Fruit fly (Drosophila melanogaster) whole organism, prepupa: ENCODE results near the gene CG13465.

Source experiments
- CG10631 ChIP-seq: fragments of 200-800 bp; sonication (Bioruptor generic); optimal IDR thresholded peaks from 2 replicates; lab custom pipeline; 2016; ENCODE audit warnings: missing biosample characterization, missing genetic modification characterization
- CG11294 ChIP-seq: fragments of 200-800 bp; sonication (Bioruptor generic); IDR thresholded peaks from 2 replicates; pipeline ENCODE4 v1.3.6; 2022; ENCODE audit warnings: missing biosample characterization, missing genetic modification characterization
- CG11762 ChIP-seq: fragments of 200-800 bp; sonication (Bioruptor generic); optimal IDR thresholded peaks from 3 replicates; lab custom pipeline; 2016; ENCODE audit warnings: missing biosample characterization, missing genetic modification characterization; ENCODE audit not compliant: insufficient read depth
- CG1621 ChIP-seq: fragments of 200-800 bp; sonication (Bioruptor generic); optimal IDR thresholded peaks from 3 replicates; lab custom pipeline; 2018; ENCODE audit warnings: missing biosample characterization, mild to moderate bottlenecking, missing genetic modification characterization
- CG16779 ChIP-seq: fragments of 200-800 bp; sonication (Bioruptor generic); optimal IDR thresholded peaks from 3 replicates; lab custom pipeline; 2017; ENCODE audit warnings: missing biosample characterization, mild to moderate bottlenecking, missing genetic modification characterization
- CG3032 ChIP-seq: fragments of 200-800 bp; optimal IDR thresholded peaks from 2 replicates; lab custom pipeline; 2019; ENCODE audit warnings: missing biosample characterization, mild to moderate bottlenecking, missing genetic modification characterization, moderate library complexity
- CG31627 ChIP-seq: fragments of 200-800 bp; sonication (Bioruptor generic); optimal IDR thresholded peaks from 3 replicates; lab custom pipeline; 2016; ENCODE audit warnings: missing biosample characterization, missing genetic modification characterization
- CG3919 ChIP-seq: fragments of 200-800 bp; sonication (Bioruptor generic); optimal IDR thresholded peaks from 3 replicates; lab custom pipeline; 2016; ENCODE audit warnings: missing biosample characterization, missing genetic modification characterization
- CG6163 ChIP-seq: fragments of 200-800 bp; sonication (Bioruptor generic); IDR thresholded peaks from 3 replicates; pipeline ENCODE4 v1.3.6; 2022; ENCODE audit warnings: missing biosample characterization, missing genetic modification characterization
- CG6276 ChIP-seq: fragments of 200-800 bp; sonication (Bioruptor generic); optimal IDR thresholded peaks from 2 replicates; lab custom pipeline; 2017; ENCODE audit warnings: missing biosample characterization, mild to moderate bottlenecking, missing genetic modification characterization
- CG6792 ChIP-seq: fragments of 200-800 bp; sonication (Bioruptor generic); optimal IDR thresholded peaks from 3 replicates; lab custom pipeline; 2016; ENCODE audit warnings: missing biosample characterization, missing genetic modification characterization
- CG6808 ChIP-seq: fragments of 200-800 bp; sonication (Bioruptor generic); optimal IDR thresholded peaks from 3 replicates; lab custom pipeline; 2017; ENCODE audit warnings: missing biosample characterization, missing genetic modification characterization, mild to moderate bottlenecking, moderate library complexity, missing genetic modification reagents
- CG6854 ChIP-seq: fragments of 200-800 bp; sonication (Bioruptor generic); optimal IDR thresholded peaks from 2 replicates; lab custom pipeline; 2017; ENCODE audit warnings: missing biosample characterization, mild to moderate bottlenecking, missing genetic modification characterization
- CG7368 ChIP-seq: fragments of 200-800 bp; sonication (Bioruptor generic); optimal IDR thresholded peaks from 3 replicates; lab custom pipeline; 2016; ENCODE audit warnings: missing biosample characterization, missing genetic modification characterization
- CG8119 ChIP-seq: fragments of 200-800 bp; sonication (Bioruptor generic); IDR thresholded peaks from 3 replicates; pipeline ENCODE4 v1.3.6; 2022; ENCODE audit warnings: missing biosample characterization, missing genetic modification characterization
- CG8632 ChIP-seq: fragments of 200-800 bp; sonication (Bioruptor generic); optimal IDR thresholded peaks from 3 replicates; lab custom pipeline; 2016; ENCODE audit warnings: missing biosample characterization, missing genetic modification characterization
- Eip75B ChIP-seq: fragments of 200-800 bp; sonication (Bioruptor generic); optimal IDR thresholded peaks from 3 replicates; lab custom pipeline; 2016; ENCODE audit warnings: missing biosample characterization, missing genetic modification characterization
- Eip93F ChIP-seq: fragments of 200-800 bp; sonication (Bioruptor generic); optimal IDR thresholded peaks from 2 replicates; lab custom pipeline; 2016; ENCODE audit warnings: missing biosample characterization, mild to moderate bottlenecking, missing genetic modification characterization
- Gug ChIP-seq: fragments of 200-800 bp; sonication (Bioruptor generic); IDR thresholded peaks from 2 replicates; pipeline ENCODE4 v1.3.6; 2022; ENCODE audit warnings: missing biosample characterization, missing genetic modification characterization
- Hr38 ChIP-seq: sonication (Bioruptor generic); optimal IDR thresholded peaks from 2 replicates; lab custom pipeline; 2016; ENCODE audit warnings: missing biosample characterization, missing genetic modification characterization
- Hr39 ChIP-seq: fragments of 200-800 bp; sonication (Bioruptor generic); optimal IDR thresholded peaks from 2 replicates; lab custom pipeline; 2016; ENCODE audit warnings: missing biosample characterization, missing genetic modification characterization
- Hr4 ChIP-seq: fragments of 200-800 bp; sonication (Bioruptor generic); optimal IDR thresholded peaks from 3 replicates; lab custom pipeline; 2016; ENCODE audit warnings: missing biosample characterization, missing genetic modification characterization
- Lpt ChIP-seq: fragments of 200-800 bp; sonication (Bioruptor generic); optimal IDR thresholded peaks from 3 replicates; lab custom pipeline; 2016; ENCODE audit warnings: missing biosample characterization, missing genetic modification characterization
- Met ChIP-seq: fragments of 200-800 bp; sonication (Bioruptor generic); optimal IDR thresholded peaks from 3 replicates; lab custom pipeline; 2016; ENCODE audit warnings: missing biosample characterization, missing genetic modification characterization
- OdsH ChIP-seq: fragments of 200-800 bp; sonication (Bioruptor generic); optimal IDR thresholded peaks from 3 replicates; lab custom pipeline; 2016; ENCODE audit warnings: missing biosample characterization, missing genetic modification characterization
- Sox102F ChIP-seq: fragments of 200-800 bp; sonication (Bioruptor generic); optimal IDR thresholded peaks from 2 replicates; lab custom pipeline; 2016; ENCODE audit warnings: missing biosample characterization, mild to moderate bottlenecking, missing genetic modification characterization
- Sox14 ChIP-seq: fragments of 200-800 bp; sonication (Bioruptor generic); optimal IDR thresholded peaks from 3 replicates; lab custom pipeline; 2016; ENCODE audit warnings: missing biosample characterization, missing genetic modification characterization
- Sox15 ChIP-seq: fragments of 200-800 bp; sonication (Bioruptor generic); optimal IDR thresholded peaks from 3 replicates; lab custom pipeline; 2016; ENCODE audit warnings: missing biosample characterization, missing genetic modification characterization
- acj6 ChIP-seq: fragments of 200-800 bp; sonication (Bioruptor generic); optimal IDR thresholded peaks from 3 replicates; lab custom pipeline; 2016; ENCODE audit warnings: missing biosample characterization, missing genetic modification characterization
- cyc ChIP-seq: fragments of 200-800 bp; sonication (Bioruptor generic); optimal IDR thresholded peaks from 3 replicates; lab custom pipeline; 2016; ENCODE audit warnings: missing biosample characterization, missing genetic modification characterization
- dsx ChIP-seq: fragments of 200-800 bp; optimal IDR thresholded peaks from 3 replicates; lab custom pipeline; 2019; ENCODE audit warnings: missing biosample characterization, mild to moderate bottlenecking, missing genetic modification characterization, moderate library complexity; ENCODE audit not compliant: poor library complexity, severe bottlenecking
- esn ChIP-seq: fragments of 200-800 bp; sonication (Bioruptor generic); optimal IDR thresholded peaks from 2 replicates; lab custom pipeline; 2016; ENCODE audit warnings: missing biosample characterization, mild to moderate bottlenecking, missing genetic modification characterization, moderate library complexity
- fd59A ChIP-seq: fragments of 200-800 bp; sonication (Bioruptor generic); optimal IDR thresholded peaks from 2 replicates; lab custom pipeline; 2017; ENCODE audit warnings: missing biosample characterization, mild to moderate bottlenecking, missing genetic modification characterization, missing genetic modification reagents
- fd85E ChIP-seq: fragments of 200-800 bp; sonication (Bioruptor generic); optimal IDR thresholded peaks from 3 replicates; lab custom pipeline; 2016; ENCODE audit warnings: missing biosample characterization, missing genetic modification characterization
- lz ChIP-seq: fragments of 200-800 bp; sonication (Bioruptor generic); optimal IDR thresholded peaks from 3 replicates; lab custom pipeline; 2016; ENCODE audit warnings: missing biosample characterization, missing genetic modification characterization
- net ChIP-seq: fragments of 200-800 bp; sonication (Bioruptor generic); optimal IDR thresholded peaks from 3 replicates; lab custom pipeline; 2016; ENCODE audit warnings: missing biosample characterization, missing genetic modification characterization
- pdm3 ChIP-seq: fragments of 200-800 bp; sonication (Bioruptor generic); optimal IDR thresholded peaks from 3 replicates; lab custom pipeline; 2016; ENCODE audit warnings: missing biosample characterization, missing genetic modification characterization
- ss ChIP-seq, 2 experiments: fragments of 200-800 bp; sonication (Bioruptor generic); optimal IDR thresholded peaks; 2 replicates in 1 of 2; 3 replicates in 1 of 2; lab custom pipeline; 2017 to 2018; ENCODE audit warnings: mild to moderate bottlenecking in 2 of 2, missing biosample characterization in 2 of 2, missing genetic modification characterization in 2 of 2, moderate library complexity in 1 of 2
- svp ChIP-seq: fragments of 200-800 bp; sonication (Bioruptor generic); peaks from one replicate; lab custom pipeline; 2016; ENCODE audit warnings: missing biosample characterization, missing genetic modification characterization
- topi ChIP-seq: fragments of 200-800 bp; sonication (Bioruptor generic); optimal IDR thresholded peaks from 3 replicates; lab custom pipeline; 2016; ENCODE audit warnings: missing biosample characterization, missing genetic modification characterization
- vri ChIP-seq: fragments of 200-800 bp; sonication (Bioruptor generic); optimal IDR thresholded peaks from 3 replicates; lab custom pipeline; 2016; ENCODE audit warnings: missing biosample characterization, mild to moderate bottlenecking, missing genetic modification characterization

Gene CG13465

dm6 chr3L:14984521-14985150 lies 40.5 kb upstream of the CG13465 start, which contains the start of gene mnd (continued):
- TF ChIP-seq CG10631 (GFP tag; lab: Kevin White, UChicago) (peak; percentile 68), CG1621 (tag; lab: Kevin White, UChicago) (peak; percentile 50), CG3919 (GFP tag; lab: Kevin White, UChicago) (peak; percentile 84), CG6276 (GFP tag; lab: Kevin White, UChicago) (peak; percentile 88), Sox102F (peak; percentile 39), Lpt (GFP tag; lab: Kevin White, UChicago) (peak; percentile 87), Hr4 (GFP tag; lab: Kevin White, UChicago) (peak; percentile 91), cyc (GFP tag; lab: Kevin White, UChicago) (peak; percentile 39), vri (GFP tag; lab: Kevin White, UChicago) (no peak), Gug (GFP tag; lab: Robert Waterston, UW) (peak; percentile 85), CG16779 (tag; lab: Kevin White, UChicago) (peak; percentile 54), CG8119 (GFP tag; lab: Robert Waterston, UW) (peak; percentile 93), Hr38 (GFP tag; lab: Kevin White, UChicago) (no peak), fd59A (peak; percentile 47), Met (GFP tag; lab: Kevin White, UChicago) (peak; percentile 42), svp (GFP tag; lab: Kevin White, UChicago) (peak; percentile 72), Hr39 (no peak), CG6854 (GFP tag; lab: Kevin White, UChicago) (no peak), Eip75B (peak; percentile 68), CG7368 (GFP tag; lab: Kevin White, UChicago) (peak; percentile 67), CG11294 (GFP tag; lab: Robert Waterston, UW) (peak; percentile 84), CG6792 (peak; percentile 43), dsx (GFP tag; lab: Kevin White, UChicago) (peak; percentile 80), fd85E (GFP tag; lab: Kevin White, UChicago) (no peak), CG11762 (GFP tag; lab: Kevin White, UChicago) (peak; percentile 65), CG6808 (peak; percentile 57), CG8632 (GFP tag; lab: Kevin White, UChicago) (peak; percentile 63)
- TF ChIP-seq, all 60 proteins: peak for 46

- TF ChIP-seq CG3032 (tag; lab: Kevin White, UChicago), result peak; percentile 5
- peak; percentile 23 for TF ChIP-seq cyc (GFP tag; lab: Kevin White, UChicago)
- peak; percentile 18 for TF ChIP-seq CG3919 (GFP tag; lab: Kevin White, UChicago)
- no peak; the same call in 2 of the 3 replicates for TF ChIP-seq CG6163
- TF ChIP-seq Hr39, result peak; percentile 3
- TF ChIP-seq topi (GFP tag; lab: Kevin White, UChicago), result peak; percentile 22
- TF ChIP-seq OdsH, result no peak
- TF ChIP-seq lz (GFP tag; lab: Kevin White, UChicago), result peak; percentile 38
- TF ChIP-seq Sox14 (GFP tag; lab: Kevin White, UChicago), result peak; percentile 40
- TF ChIP-seq esn (GFP tag; lab: Kevin White, UChicago), result peak; percentile 21
- TF ChIP-seq CG31627 (GFP tag; lab: Kevin White, UChicago), result peak; percentile 29
- peak; percentile 22 for TF ChIP-seq pdm3 (GFP tag; lab: Kevin White, UChicago)
- no peak for TF ChIP-seq net (GFP tag; lab: Kevin White, UChicago)
- no peak for TF ChIP-seq Hr4 (GFP tag; lab: Kevin White, UChicago)
These were observed 38.5 kb upstream of the CG13465 start, which contains the start of gene CG5114 for dm6 chr3L:14982675-14983084. Gene CG5114, plus strand, starts transcription at chr3L:14982835.

dm6 chr3L:14980038-14980437 lies 35.9 kb upstream of the CG13465 start:
- TF ChIP-seq acj6 (GFP tag; lab: Kevin White, UChicago) (no peak), esn (GFP tag; lab: Kevin White, UChicago) (no peak), Eip93F (GFP tag; lab: Kevin White, UChicago) (no peak), Sox15 (GFP tag; lab: Kevin White, UChicago) (no peak), CG1621 (tag; lab: Kevin White, UChicago) (no peak), ss (GFP tag; optimal IDR thresholded peaks at IDR 0.05; lab: Kevin White, UChicago) (no peak), svp (GFP tag; lab: Kevin White, UChicago) (peak; percentile 36)
